Worm (Caenorhabditis elegans): ENCODE data around the gene C01G6.4.
A peak's percentile ranks its signal among the peaks of the same experiment; 100 is the strongest.

C01G6.4 gene

DNA sequence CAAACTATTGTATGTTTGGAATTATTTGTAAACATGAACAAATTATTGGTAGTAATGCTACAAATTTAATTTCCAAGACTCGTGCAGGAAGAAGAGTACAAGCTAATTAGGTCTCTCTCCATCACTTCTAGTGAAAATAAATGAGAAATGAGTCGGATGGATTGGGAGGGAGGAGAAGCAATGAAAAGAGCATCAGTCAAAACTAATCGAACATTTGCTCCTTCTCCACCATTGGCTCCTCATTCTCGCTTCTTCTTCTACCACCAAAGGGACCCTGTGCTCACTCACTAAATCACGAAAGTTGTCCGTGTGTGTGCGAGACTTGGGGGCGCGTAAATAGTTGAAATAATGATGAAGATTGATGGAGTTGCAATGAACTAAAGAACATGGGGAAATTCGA lies 34.0 kb upstream of the C01G6.4 start:
- no peak for TF ChIP-seq cog-1 (tag; optimal IDR thresholded peaks at IDR 0.05)

DNA sequence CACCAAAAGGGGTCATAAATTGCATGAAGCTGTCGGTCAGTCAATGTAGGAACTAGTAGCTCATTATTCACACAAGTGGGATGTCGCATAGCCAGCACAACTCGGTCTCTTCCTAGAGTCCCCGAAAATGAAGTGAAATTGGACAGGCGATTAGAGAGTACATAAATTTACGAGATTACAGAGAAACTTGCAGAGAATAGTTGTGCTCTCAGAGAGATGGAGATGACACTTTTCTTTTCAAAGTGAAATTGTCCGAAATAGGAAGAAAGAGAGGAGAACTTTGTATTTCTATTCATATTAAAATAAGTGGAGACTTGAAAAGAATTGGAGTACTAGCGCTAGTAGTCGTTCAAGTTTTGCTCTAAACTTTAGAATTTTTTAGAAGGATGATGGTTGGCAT lies 32.7 kb upstream of the C01G6.4 start:
- TF ChIP-seq ref-1 (GFP tag; conservative IDR thresholded peaks at IDR 0.05) (no peak), ztf-23 (GFP tag; IDR thresholded peaks at IDR 0.05) (no peak), cog-1 (tag; optimal IDR thresholded peaks at IDR 0.05) (no peak), T22C8.4 (GFP tag; IDR thresholded peaks at IDR 0.05) (no peak), tab-1 (GFP tag; IDR thresholded peaks at IDR 0.05) (no peak), flt-1 (GFP tag; IDR thresholded peaks at IDR 0.05) (no peak), med-1 (GFP tag; optimal IDR thresholded peaks at IDR 0.05; ENCODE audit: insufficient read depth) (no peak), ztf-29 (GFP tag; IDR thresholded peaks at IDR 0.05) (no peak), klf-2 (GFP tag; conservative IDR thresholded peaks at IDR 0.05) (no peak)

DNA sequence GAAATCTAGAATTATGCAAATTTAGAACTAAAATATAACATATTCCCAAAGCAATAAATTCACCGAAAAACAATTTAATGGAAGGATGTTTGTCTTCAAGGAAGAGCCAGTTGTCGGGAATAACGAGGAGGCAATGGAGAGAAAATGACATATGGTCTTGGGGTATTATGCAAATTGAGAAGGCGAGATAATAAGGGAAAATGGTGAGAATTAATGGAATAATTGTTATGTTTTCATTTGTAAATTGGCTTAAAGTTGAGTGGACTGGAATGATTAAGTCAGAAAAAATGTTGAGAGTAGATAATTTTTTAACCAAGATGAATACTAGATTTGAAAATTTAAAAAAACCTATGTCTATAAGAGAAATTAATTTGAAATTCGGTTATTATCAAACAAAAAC lies 32.0 kb upstream of the C01G6.4 start:
- TF ChIP-seq ref-1 (GFP tag; conservative IDR thresholded peaks at IDR 0.05), result no peak
- no peak for TF ChIP-seq cog-1 (tag; optimal IDR thresholded peaks at IDR 0.05)
- no peak for TF ChIP-seq T22C8.4 (GFP tag; IDR thresholded peaks at IDR 0.05)
- TF ChIP-seq tab-1 (GFP tag; IDR thresholded peaks at IDR 0.05), result 0 out of 2 replicates have a peak, but pooled peaks have one; percentile 26
- TF ChIP-seq ztf-23 (GFP tag; IDR thresholded peaks at IDR 0.05), result no peak
- TF ChIP-seq ztf-29 (GFP tag; IDR thresholded peaks at IDR 0.05), result no peak
- no peak for TF ChIP-seq med-1 (GFP tag; optimal IDR thresholded peaks at IDR 0.05; ENCODE audit: insufficient read depth)
- TF ChIP-seq klf-2 (GFP tag; conservative IDR thresholded peaks at IDR 0.05), result no peak

DNA sequence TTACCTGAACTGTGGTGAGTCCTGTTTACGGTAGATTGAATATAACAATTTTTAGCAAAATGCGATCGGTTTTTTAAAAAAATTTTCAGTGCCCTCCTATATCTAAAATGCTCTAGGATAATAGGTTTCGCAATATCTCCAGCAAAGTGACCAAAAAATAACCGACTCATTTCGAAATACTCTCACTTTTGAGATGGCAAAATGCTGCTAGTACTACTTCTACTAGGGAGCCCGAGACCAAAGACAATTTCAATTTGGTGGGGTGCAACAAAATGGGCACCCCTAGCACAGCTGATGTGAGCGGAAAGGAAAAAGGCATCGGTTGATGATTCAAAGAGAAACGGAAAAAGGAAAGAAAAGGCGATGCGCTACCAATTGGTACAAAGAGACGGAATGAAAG lies 30.7 kb upstream of the C01G6.4 start:
- TF ChIP-seq klf-2 (GFP tag; conservative IDR thresholded peaks at IDR 0.05), result no peak
- no peak for TF ChIP-seq cog-1 (tag; optimal IDR thresholded peaks at IDR 0.05)
- no peak for TF ChIP-seq tab-1 (GFP tag; IDR thresholded peaks at IDR 0.05)
- TF ChIP-seq flt-1 (GFP tag; IDR thresholded peaks at IDR 0.05), result 0 out of 2 replicates have a peak, but pooled peaks have one; percentile 52
- TF ChIP-seq ztf-23 (GFP tag; IDR thresholded peaks at IDR 0.05), result no peak
- TF ChIP-seq T22C8.4 (GFP tag; IDR thresholded peaks at IDR 0.05), result no peak
- no peak for TF ChIP-seq ref-1 (GFP tag; conservative IDR thresholded peaks at IDR 0.05)
- no peak for TF ChIP-seq ztf-29 (GFP tag; IDR thresholded peaks at IDR 0.05)
- TF ChIP-seq med-1 (GFP tag; optimal IDR thresholded peaks at IDR 0.05; ENCODE audit: insufficient read depth), result no peak

DNA sequence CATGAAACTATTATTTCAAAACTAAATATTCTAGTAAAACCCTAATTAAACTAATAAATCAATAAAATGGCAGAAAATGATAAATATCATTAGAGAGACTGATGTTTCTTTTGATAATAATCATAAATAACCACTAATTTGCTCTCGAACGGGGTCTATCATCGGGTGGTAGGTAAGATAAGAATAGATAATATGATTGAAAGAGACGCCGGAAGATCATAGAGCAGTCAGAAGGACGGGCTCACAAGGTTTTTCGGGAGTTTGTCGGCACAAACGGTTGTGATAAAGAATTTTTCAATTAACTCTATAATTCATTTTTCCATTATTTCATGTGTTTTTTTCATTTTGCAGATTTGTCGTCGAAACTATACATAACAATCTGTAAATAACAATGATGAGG lies 28.2 kb upstream of the C01G6.4 start:
- TF ChIP-seq ref-1 (GFP tag; conservative IDR thresholded peaks at IDR 0.05) (no peak), tab-1 (GFP tag; IDR thresholded peaks at IDR 0.05) (no peak), ztf-23 (GFP tag; IDR thresholded peaks at IDR 0.05) (no peak), klf-2 (GFP tag; conservative IDR thresholded peaks at IDR 0.05) (no peak), med-1 (GFP tag; optimal IDR thresholded peaks at IDR 0.05; ENCODE audit: insufficient read depth) (no peak), T22C8.4 (GFP tag; IDR thresholded peaks at IDR 0.05) (no peak), flt-1 (GFP tag; IDR thresholded peaks at IDR 0.05) (no peak), cog-1 (tag; optimal IDR thresholded peaks at IDR 0.05) (no peak), ztf-29 (GFP tag; IDR thresholded peaks at IDR 0.05) (no peak)

DNA sequence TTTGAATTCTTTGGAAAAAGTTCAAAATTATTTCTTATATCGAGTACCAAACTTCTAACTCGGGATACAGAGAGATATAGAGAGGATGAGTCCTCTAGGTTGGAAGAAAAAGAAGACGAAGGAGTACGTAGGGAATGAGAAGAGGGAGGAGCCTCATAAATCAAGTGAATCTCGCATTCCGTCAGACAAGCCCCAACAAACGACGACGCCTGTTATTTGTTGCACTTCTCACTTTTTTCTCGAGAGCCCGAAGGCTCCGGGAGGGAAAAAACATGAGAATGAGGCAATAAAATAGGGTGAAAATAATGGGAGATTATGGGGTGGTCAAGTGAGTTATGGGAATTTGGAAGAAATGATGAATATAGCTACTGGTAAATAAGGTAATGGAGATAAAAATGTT lies 26.8 kb upstream of the C01G6.4 start:
- no peak for TF ChIP-seq med-1 (GFP tag; optimal IDR thresholded peaks at IDR 0.05; ENCODE audit: insufficient read depth)
- no peak for TF ChIP-seq ref-1 (GFP tag; conservative IDR thresholded peaks at IDR 0.05)
- no peak for TF ChIP-seq tab-1 (GFP tag; IDR thresholded peaks at IDR 0.05)
- TF ChIP-seq klf-2 (GFP tag; conservative IDR thresholded peaks at IDR 0.05), result no peak
- no peak for TF ChIP-seq ztf-29 (GFP tag; IDR thresholded peaks at IDR 0.05)
- no peak for TF ChIP-seq ztf-23 (GFP tag; IDR thresholded peaks at IDR 0.05)
- no peak for TF ChIP-seq T22C8.4 (GFP tag; IDR thresholded peaks at IDR 0.05)
- TF ChIP-seq cog-1 (tag; optimal IDR thresholded peaks at IDR 0.05), result no peak
- TF ChIP-seq flt-1 (GFP tag; IDR thresholded peaks at IDR 0.05), result no peak

DNA sequence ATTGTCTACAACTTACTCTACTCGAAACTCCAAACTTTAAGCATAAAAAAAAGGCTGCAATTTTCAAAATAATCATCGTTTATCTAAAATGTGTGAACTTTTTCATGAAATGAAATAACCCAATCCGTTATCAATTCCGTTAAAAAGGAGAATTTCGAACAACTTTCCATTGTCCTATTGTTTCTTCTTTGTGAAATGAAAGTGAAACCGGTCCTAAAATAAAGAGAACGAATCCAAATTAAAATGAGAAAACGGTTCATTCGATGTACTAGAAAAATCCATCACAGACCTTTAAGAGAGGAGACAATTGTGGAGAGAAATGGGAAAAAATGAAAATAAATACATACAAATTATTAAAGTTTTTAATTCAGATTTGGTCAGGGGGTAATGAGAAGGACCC lies 22.8 kb upstream of the C01G6.4 start, which contains the start of gene C01G6.9:
C01G6.9 (minus strand) TSS at position 141 of the 400 bp plus-strand sequence.
- TF ChIP-seq ref-1 (GFP tag; conservative IDR thresholded peaks at IDR 0.05) (no peak), ztf-29 (GFP tag; IDR thresholded peaks at IDR 0.05) (no peak), med-1 (GFP tag; optimal IDR thresholded peaks at IDR 0.05; ENCODE audit: insufficient read depth) (no peak), cog-1 (tag; optimal IDR thresholded peaks at IDR 0.05) (no peak), tab-1 (GFP tag; IDR thresholded peaks at IDR 0.05) (no peak), ztf-23 (GFP tag; IDR thresholded peaks at IDR 0.05) (no peak)

DNA sequence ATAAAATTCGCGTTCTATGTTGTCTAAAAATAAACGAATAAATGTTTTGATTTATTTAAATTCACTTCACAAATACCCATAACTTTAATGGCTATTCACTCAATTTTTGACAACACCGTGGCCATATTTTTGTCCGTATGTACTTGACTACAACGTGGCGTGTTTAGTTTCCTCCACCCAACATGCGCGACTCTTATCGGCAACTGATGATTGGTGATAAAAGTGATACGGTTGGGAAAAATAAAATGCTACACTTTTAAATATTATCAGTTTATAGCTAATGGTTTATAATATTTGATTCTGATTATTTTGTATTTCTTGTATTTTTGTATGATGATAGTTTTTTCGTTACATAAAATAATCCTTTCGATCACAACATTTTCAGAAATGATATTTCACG lies 18.8 kb upstream of the C01G6.4 start, which contains the start of gene acs-7:
acs-7 (plus strand) TSS at position 386 of the 400 bp plus-strand sequence.
- TF ChIP-seq flt-1 (GFP tag; IDR thresholded peaks at IDR 0.05) (no peak), ztf-29 (GFP tag; IDR thresholded peaks at IDR 0.05) (no peak)

DNA sequence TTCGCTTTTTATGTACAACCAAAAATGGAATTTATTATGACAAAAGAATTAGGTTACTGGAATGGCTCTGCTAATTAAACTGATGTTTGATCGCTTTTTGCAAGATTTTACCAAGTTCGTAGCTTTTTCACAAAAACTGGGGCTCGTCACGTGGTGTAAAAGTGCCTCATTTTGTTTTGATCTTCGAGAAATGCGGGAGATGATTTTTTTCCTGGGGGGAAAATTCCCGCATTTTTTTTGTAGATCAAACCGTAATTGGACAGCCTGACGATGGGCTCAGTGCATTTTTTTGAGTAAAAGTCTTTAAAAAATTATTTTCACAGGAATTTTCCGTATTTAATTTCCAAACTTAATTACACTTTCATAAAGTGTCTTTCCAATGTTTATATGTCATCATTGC lies 16.3 kb upstream of the C01G6.4 start:
- no peak for TF ChIP-seq klf-2 (GFP tag; conservative IDR thresholded peaks at IDR 0.05)
- no peak for TF ChIP-seq flt-1 (GFP tag; IDR thresholded peaks at IDR 0.05)
- TF ChIP-seq ref-1 (GFP tag; conservative IDR thresholded peaks at IDR 0.05), result no peak
- no peak for TF ChIP-seq med-1 (GFP tag; optimal IDR thresholded peaks at IDR 0.05; ENCODE audit: insufficient read depth)
- TF ChIP-seq T22C8.4 (GFP tag; IDR thresholded peaks at IDR 0.05), result no peak
- no peak for TF ChIP-seq tab-1 (GFP tag; IDR thresholded peaks at IDR 0.05)
- TF ChIP-seq cog-1 (tag; optimal IDR thresholded peaks at IDR 0.05), result no peak
- TF ChIP-seq ztf-29 (GFP tag; IDR thresholded peaks at IDR 0.05), result no peak
- TF ChIP-seq ztf-23 (GFP tag; IDR thresholded peaks at IDR 0.05), result no peak

DNA sequence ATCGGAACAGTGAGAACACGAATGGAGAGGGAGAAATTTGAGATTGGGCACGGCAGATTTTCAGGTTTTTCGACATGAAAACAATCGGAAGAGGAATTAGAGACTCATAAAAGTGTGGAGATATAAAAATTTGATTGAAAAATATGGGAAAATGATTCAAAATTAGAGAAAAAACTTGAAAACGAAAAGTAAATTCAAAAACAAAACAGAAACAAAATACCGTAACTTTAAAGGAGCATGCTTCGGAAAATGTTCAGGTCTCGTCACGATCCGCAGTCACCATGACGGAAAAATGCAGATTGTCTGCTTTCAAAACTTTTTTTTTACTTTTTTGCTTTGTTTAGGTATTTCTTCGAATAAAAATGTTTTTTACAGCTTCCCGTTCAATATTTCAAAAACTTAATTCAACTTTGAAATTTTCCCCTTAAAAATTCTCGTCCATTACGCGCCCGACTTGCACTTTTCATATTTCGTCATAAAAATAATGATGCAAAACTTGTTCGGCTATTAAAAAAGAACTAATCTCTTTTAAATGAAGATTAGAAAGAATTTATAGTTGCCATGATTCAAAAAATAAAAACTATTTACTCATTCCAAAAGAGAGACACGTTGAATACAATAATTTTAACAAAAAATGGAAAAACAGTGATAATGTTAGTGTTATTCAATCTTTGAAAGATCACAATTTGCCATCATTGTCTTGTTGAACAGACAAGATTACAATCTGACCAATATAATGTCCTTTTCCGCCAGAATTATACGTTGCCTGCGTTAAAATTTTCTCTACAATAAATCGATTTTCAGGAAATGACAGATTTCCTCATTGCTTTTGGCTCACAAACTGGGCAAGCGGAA lies 12.6 kb upstream of the C01G6.4 start, which contains the start of gene mtrr-1:
mtrr-1 (plus strand) TSS at position 805 of the 855 bp plus-strand sequence.
- TF ChIP-seq tab-1 (GFP tag; IDR thresholded peaks at IDR 0.05), result no peak
- TF ChIP-seq cog-1 (tag; optimal IDR thresholded peaks at IDR 0.05), result no peak
- peak; percentile 29; the same call in 1 of the 2 replicates for TF ChIP-seq flt-1 (GFP tag; IDR thresholded peaks at IDR 0.05)
